Fruit fly (Drosophila melanogaster): Measurements from ENCODE around the gene Aduk.
A peak's percentile ranks its signal among the peaks of the same experiment; 100 is the strongest.

Aduk gene

dm6 chr3R:9340425-9341188 is 6.1 kb upstream of the Aduk start (continued):
- TF ChIP-seq tup (GFP tag; optimal IDR thresholded peaks at IDR 0.05) = peak; percentile 75
- peak; percentile 94 for TF ChIP-seq CG12659 (GFP tag; optimal IDR thresholded peaks at IDR 0.05)
- peak; percentile 76 for TF ChIP-seq CG15514 (GFP tag; optimal IDR thresholded peaks at IDR 0.05)
- TF ChIP-seq hkb (optimal IDR thresholded peaks at IDR 0.05) = no peak
- TF ChIP-seq hkb (GFP tag; IDR thresholded peaks at IDR 0.05) = peak; percentile 79
- TF ChIP-seq ato (GFP tag; IDR thresholded peaks at IDR 0.05; ENCODE audit: partially characterized antibody) = no peak
- peak; percentile 87 for TF ChIP-seq cwo (GFP tag; optimal IDR thresholded peaks at IDR 0.05)
- TF ChIP-seq btn (GFP tag; optimal IDR thresholded peaks at IDR 0.05) = no peak
- TF ChIP-seq mam (GFP tag; optimal IDR thresholded peaks at IDR 0.05) = peak; percentile 86
- peak; percentile 58 for TF ChIP-seq ap (GFP tag; IDR thresholded peaks at IDR 0.05)
- peak; percentile 71 for TF ChIP-seq Jarid2 (GFP tag; optimal IDR thresholded peaks at IDR 0.05)
- no peak for TF ChIP-seq crol (GFP tag; IDR thresholded peaks at IDR 0.05)
- TF ChIP-seq wek (GFP tag; optimal IDR thresholded peaks at IDR 0.05) = peak; percentile 45
- TF ChIP-seq dysf (GFP tag; IDR thresholded peaks at IDR 0.05) = peak; percentile 92
- TF ChIP-seq CG31388 (GFP tag; optimal IDR thresholded peaks at IDR 0.05) = peak; percentile 37
- TF ChIP-seq Oli (tag; optimal IDR thresholded peaks at IDR 0.05) = peak; percentile 92
- TF ChIP-seq tap (tag; optimal IDR thresholded peaks at IDR 0.05) = peak; percentile 81
- no peak for TF ChIP-seq gcm2 (GFP tag; optimal IDR thresholded peaks at IDR 0.05)
- peak; percentile 86 for TF ChIP-seq vvl (GFP tag; IDR thresholded peaks at IDR 0.05)
- TF ChIP-seq CG6791 (GFP tag; IDR thresholded peaks at IDR 0.05; ENCODE audit: partially characterized antibody) = peak; percentile 13; the same call in 1 of the 3 replicates
- TF ChIP-seq pnt (GFP tag; optimal IDR thresholded peaks at IDR 0.05) = peak; percentile 72
- peak; percentile 75 for TF ChIP-seq gsb (GFP tag; IDR thresholded peaks at IDR 0.05)
- peak; percentile 56 for TF ChIP-seq cas (GFP tag; IDR thresholded peaks at IDR 0.05)
- peak; percentile 64 for TF ChIP-seq CG17912 (GFP tag; optimal IDR thresholded peaks at IDR 0.05)
- peak; percentile 80 for TF ChIP-seq CG6254 (GFP tag; optimal IDR thresholded peaks at IDR 0.05)
- TF ChIP-seq CG31224 (GFP tag; IDR thresholded peaks at IDR 0.05) = peak; percentile 76
- peak; percentile 51 for TF ChIP-seq CG1647 (GFP tag; optimal IDR thresholded peaks at IDR 0.05)
- peak; percentile 91 for TF ChIP-seq CG14710 (tag; optimal IDR thresholded peaks at IDR 0.05)
- TF ChIP-seq Eip74EF (GFP tag; optimal IDR thresholded peaks at IDR 0.05) = peak in 1 of 2 experiments; percentile 77
- no peak for TF ChIP-seq CG5953 (GFP tag; IDR thresholded peaks at IDR 0.05)
- peak; percentile 49 for TF ChIP-seq nom (GFP tag; optimal IDR thresholded peaks at IDR 0.05)
- TF ChIP-seq sna (GFP tag; IDR thresholded peaks at IDR 0.05; ENCODE audit: partially characterized antibody) = no peak
- TF ChIP-seq luna (GFP tag; optimal IDR thresholded peaks at IDR 0.05) = peak; percentile 40
- TF ChIP-seq Spps (tag; optimal IDR thresholded peaks at IDR 0.05) = peak; percentile 69
- peak; percentile 65 for TF ChIP-seq exex (tag; optimal IDR thresholded peaks at IDR 0.05)
- TF ChIP-seq pum (GFP tag; optimal IDR thresholded peaks at IDR 0.05) = peak; percentile 55
- TF ChIP-seq twi (tag; optimal IDR thresholded peaks at IDR 0.05) = peak; percentile 83
- 0 out of 4 replicates have a peak, but pooled peaks have one; percentile 52 for TF ChIP-seq chinmo (GFP tag; IDR thresholded peaks at IDR 0.05; ENCODE audit: partially characterized antibody)
- TF ChIP-seq insv (GFP tag; optimal IDR thresholded peaks at IDR 0.05) = peak in 1 of 2 experiments; percentile 65
- no peak for TF ChIP-seq hbn (GFP tag; IDR thresholded peaks at IDR 0.05; ENCODE audit: partially characterized antibody)
- TF ChIP-seq CG13296 (GFP tag; optimal IDR thresholded peaks at IDR 0.05) = peak; percentile 91
- TF ChIP-seq Gug (GFP tag; IDR thresholded peaks at IDR 0.05) = peak; percentile 68; the same call in 3 of the 4 replicates
- peak; percentile 53 for TF ChIP-seq dm (GFP tag; optimal IDR thresholded peaks at IDR 0.05)
- TF ChIP-seq slbo (GFP tag; IDR thresholded peaks at IDR 0.05) = peak; percentile 91
- peak; percentile 92 for TF ChIP-seq Sox102F (GFP tag; optimal IDR thresholded peaks at IDR 0.05)
- TF ChIP-seq so (GFP tag; IDR thresholded peaks at IDR 0.05) = peak; percentile 57; the same call in 1 of the 3 replicates
- TF ChIP-seq Six4 (GFP tag; optimal IDR thresholded peaks at IDR 0.05) = peak; percentile 77
- peak; percentile 20 for TF ChIP-seq Mad (GFP tag; optimal IDR thresholded peaks at IDR 0.05)

Data from whole organism, embryonic.